Worm (Caenorhabditis elegans) whole organism, mixed stage, embryonic: ENCODE data around the gene F22E5.1.
"Not testable (repeated sequence)": the region's sequence is repeated elsewhere in the genome, so short reads cannot be mapped to it uniquely, and the experiment has no call there.

Source experiments
- M03D4.4 ChIP-seq: sonication (generic microtip); optimal IDR thresholded peaks from 2 replicates; lab custom pipeline; 2017; ENCODE audit warnings: mild to moderate bottlenecking, missing genetic modification characterization, missing compliant biosample characterization
- bed-3 ChIP-seq: fragments of 200-800 bp; sonication (Bioruptor generic); optimal IDR thresholded peaks from 3 replicates; lab custom pipeline; 2018; ENCODE audit warnings: mild to moderate bottlenecking, missing genetic modification characterization, moderate library complexity, missing compliant biosample characterization
- ceh-43 ChIP-seq: fragments of 200-800 bp; sonication (Bioruptor generic); optimal IDR thresholded peaks from 2 replicates; lab custom pipeline; 2018; ENCODE audit warnings: mild to moderate bottlenecking, missing genetic modification characterization, moderate library complexity, missing compliant biosample characterization
- ceh-83 ChIP-seq: fragments of 200-800 bp; sonication (Bioruptor generic); optimal IDR thresholded peaks from 2 replicates; lab custom pipeline; 2018; ENCODE audit warnings: mild to moderate bottlenecking, missing genetic modification characterization, missing compliant biosample characterization
- cnd-1 ChIP-seq: fragments of 200-800 bp; sonication (Bioruptor generic); optimal IDR thresholded peaks from 2 replicates; lab custom pipeline; 2018; ENCODE audit warnings: mild to moderate bottlenecking, missing genetic modification characterization, missing compliant biosample characterization
- drap-1 ChIP-seq: fragments of 200-800 bp; sonication (Bioruptor generic); optimal IDR thresholded peaks from 3 replicates; lab custom pipeline; 2018; ENCODE audit warnings: mild to moderate bottlenecking, missing genetic modification characterization, missing compliant biosample characterization
- elt-1 ChIP-seq: sonication (generic microtip); optimal IDR thresholded peaks from 2 replicates; lab custom pipeline; 2017; ENCODE audit warnings: missing genetic modification characterization, mild to moderate bottlenecking, missing compliant biosample characterization, antibody characterized with exemption, moderate library complexity, borderline replicate concordance; ENCODE audit not compliant: insufficient read depth
- elt-3 ChIP-seq: fragments of 150-350 bp; optimal IDR thresholded peaks from 2 replicates; lab custom pipeline; 2014; ENCODE audit warnings: missing biosample characterization, missing genetic modification characterization
- flh-1 ChIP-seq: fragments of 200-800 bp; sonication (Bioruptor generic); optimal IDR thresholded peaks from 2 replicates; lab custom pipeline; 2018; ENCODE audit warnings: mild to moderate bottlenecking, missing genetic modification characterization, moderate library complexity, missing compliant biosample characterization
- ham-2 ChIP-seq: fragments of 200-800 bp; sonication (Bioruptor generic); optimal IDR thresholded peaks from 2 replicates; lab custom pipeline; 2018; ENCODE audit warnings: mild to moderate bottlenecking, missing genetic modification characterization, missing compliant biosample characterization
- hlh-1 ChIP-seq: fragments of 150-350 bp; optimal IDR thresholded peaks from 2 replicates; lab custom pipeline; 2014; ENCODE audit warnings: missing biosample characterization, missing genetic modification reagents, missing genetic modification characterization
- lin-13 ChIP-seq: fragments of 150-350 bp; optimal IDR thresholded peaks from 2 replicates; lab custom pipeline; 2014; ENCODE audit warnings: missing biosample characterization, missing genetic modification characterization
- lin-32 ChIP-seq: fragments of 200-800 bp; sonication (Bioruptor generic); optimal IDR thresholded peaks from 2 replicates; lab custom pipeline; 2018; ENCODE audit warnings: mild to moderate bottlenecking, missing genetic modification characterization, missing compliant biosample characterization
- mab-5 ChIP-seq: fragments of 150-350 bp; optimal IDR thresholded peaks from 2 replicates; lab custom pipeline; 2014; ENCODE audit warnings: missing biosample characterization, missing genetic modification characterization
- mep-1 ChIP-seq: fragments of 150-350 bp; optimal IDR thresholded peaks from 2 replicates; lab custom pipeline; 2017; ENCODE audit warnings: missing biosample characterization, missing genetic modification reagents, missing genetic modification characterization, inconsistent platforms
- mls-2 ChIP-seq: sonication (generic microtip); optimal IDR thresholded peaks from 2 replicates; lab custom pipeline; 2016; ENCODE audit warnings: mild to moderate bottlenecking, missing genetic modification characterization, moderate library complexity, missing compliant biosample characterization
- nhr-12 ChIP-seq: fragments of 150-350 bp; optimal IDR thresholded peaks from 2 replicates; lab custom pipeline; 2014; ENCODE audit warnings: missing biosample characterization, missing genetic modification characterization
- nhr-2 ChIP-seq: fragments of 150-350 bp; optimal IDR thresholded peaks from 2 replicates; lab custom pipeline; 2014; ENCODE audit warnings: missing biosample characterization, missing genetic modification characterization
- nhr-237 ChIP-seq: fragments of 150-350 bp; optimal IDR thresholded peaks from 2 replicates; lab custom pipeline; 2014; ENCODE audit warnings: missing biosample characterization, missing genetic modification characterization
- nhr-28 ChIP-seq: fragments of 150-350 bp; optimal IDR thresholded peaks from 2 replicates; lab custom pipeline; 2014; ENCODE audit warnings: missing biosample characterization, missing genetic modification characterization
- pha-4 ChIP-seq: fragments of 150-350 bp; optimal IDR thresholded peaks from 2 replicates; lab custom pipeline; 2018; ENCODE audit warnings: missing biosample characterization, missing genetic modification reagents, missing genetic modification characterization
- snpc-4 ChIP-seq: fragments of 150-350 bp; optimal IDR thresholded peaks from 2 replicates; lab custom pipeline; 2014; ENCODE audit warnings: missing biosample characterization, missing genetic modification characterization
- sptf-1 ChIP-seq: sonication (generic microtip); optimal IDR thresholded peaks from 2 replicates; lab custom pipeline; 2017; ENCODE audit warnings: mild to moderate bottlenecking, missing genetic modification characterization, moderate library complexity, missing compliant biosample characterization
- tbx-8 ChIP-seq: fragments of 200-800 bp; sonication (Bioruptor generic); optimal IDR thresholded peaks from 2 replicates; lab custom pipeline; 2018; ENCODE audit warnings: mild to moderate bottlenecking, missing genetic modification characterization, moderate library complexity, missing compliant biosample characterization
- unc-39 ChIP-seq: fragments of 150-350 bp; optimal IDR thresholded peaks from 2 replicates; lab custom pipeline; 2014; ENCODE audit warnings: missing biosample characterization, missing genetic modification characterization
- unc-62 ChIP-seq: fragments of 150-350 bp; optimal IDR thresholded peaks from 2 replicates; lab custom pipeline; 2014; ENCODE audit warnings: missing biosample characterization, missing genetic modification reagents, missing genetic modification characterization
- zip-8 ChIP-seq: fragments of 150-350 bp; optimal IDR thresholded peaks from 2 replicates; lab custom pipeline; 2014; ENCODE audit warnings: missing biosample characterization, missing genetic modification characterization
- ztf-11 ChIP-seq: fragments of 150-350 bp; optimal IDR thresholded peaks from 2 replicates; lab custom pipeline; 2014; ENCODE audit warnings: missing biosample characterization, missing genetic modification characterization

The F22E5.1 gene

DNA sequence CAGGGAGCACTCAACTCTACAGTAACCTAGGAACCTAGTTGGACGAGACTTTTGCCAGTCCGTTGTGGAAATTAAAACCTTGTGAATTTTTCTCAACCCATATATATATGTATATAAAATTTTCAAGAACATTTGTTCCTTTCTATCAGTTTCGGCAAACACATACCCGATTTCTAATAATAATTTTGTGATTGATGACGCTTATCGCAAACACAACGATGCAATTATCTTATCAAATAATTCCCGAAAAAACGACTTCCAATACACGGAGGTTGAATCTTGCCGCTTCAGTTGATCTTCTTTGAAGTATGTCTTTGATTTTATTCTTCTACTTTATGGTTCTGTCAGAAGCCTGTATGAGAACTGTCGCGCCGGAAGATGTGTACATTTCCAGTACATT lies 8.5 kb upstream of the F22E5.1 start, which contains the start of gene F22E5.2:
Gene F22E5.2, plus strand, starts transcription at position 301 of the 400 bp plus-strand sequence.
- TF ChIP-seq unc-39, elt-1, nhr-237 (tag; lab: Kevin White, UChicago): not testable (repeated sequence)

DNA sequence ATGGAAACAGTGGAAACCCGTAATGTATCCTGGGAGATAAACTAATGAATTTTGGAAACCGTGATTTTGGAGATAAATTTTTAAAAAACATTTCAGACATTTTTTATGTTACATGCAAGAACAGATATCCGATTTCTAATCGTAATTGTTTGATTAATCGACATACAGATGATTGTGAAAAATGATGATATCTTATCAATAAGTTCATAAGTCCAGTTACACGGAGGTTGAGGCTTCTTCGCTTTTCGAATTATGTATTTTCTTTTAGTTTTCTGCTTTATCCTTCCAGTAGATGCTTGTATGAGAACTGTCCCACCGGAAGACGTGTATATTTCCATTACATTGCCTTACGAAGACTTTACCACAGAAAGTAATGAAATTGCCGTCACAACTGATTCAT lies 8.0 kb upstream of the F22E5.1 start, which contains the start of gene F22E5.22:
Gene F22E5.22, plus strand, starts transcription at position 301 of the 400 bp plus-strand sequence.
- TF ChIP-seq mab-5 (no peak), lin-13 (no peak), ztf-11 (tag; lab: Kevin White, UChicago) (no peak), sptf-1 (tag; lab: Kevin White, UChicago) (no peak), lin-32 (no peak), tbx-8 (GFP tag; lab: Kevin White, UChicago) (no peak), nhr-2 (tag; lab: Kevin White, UChicago) (no peak), mls-2 (no peak), M03D4.4 (tag; lab: Kevin White, UChicago) (no peak)

DNA sequence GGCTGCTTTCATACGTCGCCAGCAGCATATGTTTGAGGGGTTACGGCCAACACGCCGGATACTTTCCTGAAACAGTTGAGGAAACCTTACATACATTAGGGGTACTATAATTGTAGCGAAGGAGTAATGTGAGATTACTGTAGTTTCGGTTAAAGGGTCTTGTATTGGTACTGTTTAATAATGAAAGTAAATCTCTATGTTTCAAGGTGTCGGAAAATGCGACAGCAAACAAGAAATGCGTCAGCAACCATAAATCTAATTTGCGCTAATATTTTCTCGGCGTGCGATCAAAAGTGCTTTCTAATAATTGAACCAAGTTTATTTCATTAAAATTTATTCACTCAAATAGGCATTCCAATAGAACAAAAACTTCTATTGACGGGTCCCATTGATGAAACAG lies 1.3 kb upstream of the F22E5.1 start, which contains the start of gene sri-57:
Gene sri-57, minus strand, starts transcription at position 101 of the 400 bp plus-strand sequence.
- TF ChIP-seq ceh-43 (GFP tag; lab: Kevin White, UChicago); lin-32; nhr-2 (tag; lab: Kevin White, UChicago): not testable (repeated sequence)

- no peak for TF ChIP-seq unc-39 (tag; lab: Kevin White, UChicago)
- TF ChIP-seq unc-62 (GFP tag; lab: Kevin White, UChicago): no peak
- no peak for TF ChIP-seq mab-5
- TF ChIP-seq mls-2: no peak
- no peak for TF ChIP-seq snpc-4 (tag; lab: Kevin White, UChicago)
- TF ChIP-seq nhr-12 (tag; lab: Kevin White, UChicago): no peak
- TF ChIP-seq lin-32: no peak
- TF ChIP-seq cnd-1: no peak
- TF ChIP-seq ztf-11 (tag; lab: Kevin White, UChicago): no peak
These were observed 4.1 kb downstream of the F22E5.1 start, which contains the start of gene F22E5.17 for ce11 chrII:2677534-2678168. Gene F22E5.17, plus strand, starts transcription at chrII:2678041.

DNA sequence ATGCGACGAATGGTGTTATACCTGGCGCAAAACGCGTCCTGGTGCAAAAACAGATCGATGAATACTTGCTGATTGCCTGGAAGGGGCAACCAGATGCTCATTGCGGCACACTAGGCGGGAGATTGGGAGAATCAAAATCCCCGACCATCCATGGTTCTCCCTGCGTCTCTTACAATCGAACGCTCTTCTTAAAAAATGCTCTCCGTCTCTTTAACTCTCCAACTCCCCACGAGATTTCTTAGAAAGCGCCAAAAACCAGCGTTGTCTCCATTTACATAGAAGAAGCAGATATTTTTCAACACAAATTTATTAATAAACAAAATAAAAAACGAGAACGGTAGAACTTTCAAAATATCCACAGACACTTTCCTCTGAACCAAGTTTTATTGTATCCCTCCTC lies 7.5 kb downstream of the F22E5.1 start, which contains the start of gene F34D6.1:
Gene F34D6.1, minus strand, starts transcription at position 101 of the 400 bp plus-strand sequence.
- TF ChIP-seq drap-1 (no peak), tbx-8 (GFP tag; lab: Kevin White, UChicago) (no peak), snpc-4 (tag; lab: Kevin White, UChicago) (no peak), nhr-28 (no peak), sptf-1 (tag; lab: Kevin White, UChicago) (no peak), bed-3 (GFP tag; lab: Kevin White, UChicago) (no peak), mls-2 (no peak), lin-13 (no peak), flh-1 (GFP tag; lab: Kevin White, UChicago) (no peak), ceh-83 (GFP tag; lab: Kevin White, UChicago) (no peak), ham-2 (GFP tag; lab: Kevin White, UChicago) (no peak), nhr-12 (tag; lab: Kevin White, UChicago) (no peak), hlh-1 (tag; lab: Kevin White, UChicago) (no peak), pha-4 (no peak), nhr-2 (tag; lab: Kevin White, UChicago) (no peak), nhr-237 (tag; lab: Kevin White, UChicago) (no peak), zip-8 (tag; lab: Kevin White, UChicago) (no peak), mep-1 (no peak), elt-1 (tag; lab: Kevin White, UChicago) (no peak)
- TF ChIP-seq, all 35 proteins: peak for 0

DNA sequence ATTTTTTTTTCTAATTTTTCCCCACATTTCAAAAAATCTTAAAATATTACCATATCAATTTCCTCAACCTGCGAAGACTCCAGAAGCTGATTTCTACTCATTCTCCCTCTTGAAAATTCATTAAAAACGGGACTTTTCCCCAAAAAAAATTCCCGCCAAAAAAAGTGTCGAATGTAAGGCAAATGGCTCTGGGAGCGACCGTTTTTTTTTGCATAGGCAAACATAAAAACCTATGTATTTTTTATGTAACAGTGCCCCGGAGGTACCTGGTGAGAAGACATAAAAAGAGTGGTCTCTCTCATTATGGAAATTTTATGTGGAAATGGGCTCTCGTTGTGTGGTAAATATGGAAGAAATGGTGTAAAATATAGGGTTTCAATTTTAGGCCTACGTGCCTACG lies 10.6 kb downstream of the F22E5.1 start, which contains the start of gene ceh-87:
Gene ceh-87, minus strand, starts transcription at position 101 of the 400 bp plus-strand sequence.
- TF ChIP-seq elt-3 (no peak), elt-1 (tag; lab: Kevin White, UChicago) (no peak), ztf-11 (tag; lab: Kevin White, UChicago) (no peak), lin-32 (no peak), M03D4.4 (tag; lab: Kevin White, UChicago) (no peak), lin-13 (no peak), mab-5 (no peak), sptf-1 (tag; lab: Kevin White, UChicago) (no peak), ham-2 (GFP tag; lab: Kevin White, UChicago) (no peak), pha-4 (no peak), nhr-237 (tag; lab: Kevin White, UChicago) (no peak), flh-1 (GFP tag; lab: Kevin White, UChicago) (no peak), nhr-2 (tag; lab: Kevin White, UChicago) (no peak)
